Worm (Caenorhabditis elegans): ENCODE data around the gene C25E10.10.

ce11 chrV:9095613-9096317 is 39.6 kb upstream of the C25E10.10 start, which contains the start of gene F21C10.10:
- TF ChIP-seq sox-2 (GFP tag; IDR thresholded peaks at IDR 0.05) (peak; percentile 40; the same call in 1 of the 2 replicates), pax-1 (tag; optimal IDR thresholded peaks at IDR 0.05) (no peak), lim-6 (tag; optimal IDR thresholded peaks at IDR 0.05) (no peak)
